Worm (Caenorhabditis elegans): ENCODE data around the gene F56D6.6.

The F56D6.6 gene

ce11 chrIV:3899719-3900554 is 3.1 kb upstream of the F56D6.6 start, which contains the start of gene srz-62:
Gene srz-62, plus strand, starts transcription at chrIV:3900504.
- TF ChIP-seq ceh-6 (GFP tag; optimal IDR thresholded peaks at IDR 0.05) (no peak), C08G9.2 (tag; optimal IDR thresholded peaks at IDR 0.05) (no peak), hlh-6 (tag; optimal IDR thresholded peaks at IDR 0.05) (no peak), pqm-1 (tag; optimal IDR thresholded peaks at IDR 0.05) (peak; percentile 82), dve-1 (tag; optimal IDR thresholded peaks at IDR 0.05) (no peak), madf-2 (tag; optimal IDR thresholded peaks at IDR 0.05) (no peak), pax-1 (tag; optimal IDR thresholded peaks at IDR 0.05) (no peak), zip-5 (tag; optimal IDR thresholded peaks at IDR 0.05) (peak; percentile 20), fkh-10 (GFP tag; optimal IDR thresholded peaks at IDR 0.05) (no peak), hlh-8 (tag; optimal IDR thresholded peaks at IDR 0.05) (no peak), ceh-14 (tag; optimal IDR thresholded peaks at IDR 0.05) (no peak), T23F11.4 (GFP tag; optimal IDR thresholded peaks at IDR 0.05) (no peak), elt-2 (tag; optimal IDR thresholded peaks at IDR 0.05) (peak; percentile 100), sdc-2 (tag; optimal IDR thresholded peaks at IDR 0.05) (no peak)

DNA sequence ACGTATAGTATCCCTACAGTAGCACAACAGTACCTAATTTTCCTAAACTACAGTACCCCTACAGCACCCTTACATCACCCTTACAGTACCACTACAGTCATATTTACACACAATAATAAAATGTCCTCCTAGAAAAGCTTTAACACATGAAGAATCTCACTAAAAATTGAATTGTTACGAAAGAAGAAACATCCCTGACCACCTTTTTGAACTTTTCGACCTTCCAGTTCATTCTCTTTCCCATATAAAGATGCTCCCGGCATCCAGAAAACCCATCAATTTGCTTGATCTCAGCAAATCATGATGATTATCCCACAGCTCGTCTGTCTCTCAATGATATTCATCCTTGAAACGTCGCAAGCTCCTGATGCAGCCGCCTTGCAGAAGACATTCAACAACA is 1.6 kb downstream of the F56D6.6 start, which contains the start of gene F56D6.21:
Gene F56D6.21, plus strand, starts transcription at position 301 of the 400 bp plus-strand sequence.
- TF ChIP-seq ahr-1 (tag; optimal IDR thresholded peaks at IDR 0.05), result no peak
- TF ChIP-seq T23F11.4 (GFP tag; optimal IDR thresholded peaks at IDR 0.05), result no peak
- no peak for TF ChIP-seq ceh-45 (GFP tag; IDR thresholded peaks at IDR 0.05)
- no peak for TF ChIP-seq dmd-4 (tag; optimal IDR thresholded peaks at IDR 0.05; ENCODE audit: borderline replicate concordance)
- TF ChIP-seq ceh-19 (GFP tag; optimal IDR thresholded peaks at IDR 0.05), result no peak
- TF ChIP-seq ceh-9 (tag; optimal IDR thresholded peaks at IDR 0.05), result no peak
- TF ChIP-seq gmeb-2 (tag; optimal IDR thresholded peaks at IDR 0.05), result no peak
- no peak for TF ChIP-seq pha-2 (tag; optimal IDR thresholded peaks at IDR 0.05)
- TF ChIP-seq tbx-7 (tag; optimal IDR thresholded peaks at IDR 0.05), result no peak
- no peak for TF ChIP-seq ref-2 (tag; optimal IDR thresholded peaks at IDR 0.05)
- no peak for TF ChIP-seq hlh-6 (tag; optimal IDR thresholded peaks at IDR 0.05)
- no peak for TF ChIP-seq sdc-2 (tag; optimal IDR thresholded peaks at IDR 0.05)
- no peak for TF ChIP-seq sox-4 (tag; optimal IDR thresholded peaks at IDR 0.05)
- TF ChIP-seq ceh-34 (tag; optimal IDR thresholded peaks at IDR 0.05), result no peak
- TF ChIP-seq nhr-232 (tag; optimal IDR thresholded peaks at IDR 0.05), result no peak
- TF ChIP-seq pag-3 (tag; optimal IDR thresholded peaks at IDR 0.05; ENCODE audit: borderline replicate concordance), result no peak

DNA sequence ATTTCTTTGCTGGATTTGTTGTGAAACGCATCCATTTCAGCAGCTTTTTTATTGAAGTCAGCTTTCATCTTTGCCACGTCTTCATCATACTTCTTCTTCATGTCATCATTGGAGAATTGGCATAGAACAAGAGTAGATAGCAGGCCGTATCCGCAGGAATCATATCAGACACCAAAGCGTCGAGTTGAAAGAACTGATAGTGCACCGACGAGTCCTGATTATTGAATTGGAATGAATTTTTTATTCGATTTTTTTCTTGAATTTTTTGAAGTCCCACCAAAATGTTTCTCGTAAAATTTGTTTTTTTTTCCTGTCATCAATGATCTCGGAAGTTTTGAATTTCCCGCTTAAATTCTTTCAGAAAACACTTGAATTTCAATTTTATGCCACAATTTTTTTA is 3.3 kb downstream of the F56D6.6 start, which contains the start of gene F56D6.11:
Gene F56D6.11, minus strand, starts transcription at position 101 of the 400 bp plus-strand sequence.
- TF ChIP-seq eyg-1 (tag; optimal IDR thresholded peaks at IDR 0.05), result no peak
- TF ChIP-seq mec-3 (tag; optimal IDR thresholded peaks at IDR 0.05; ENCODE audit: borderline replicate concordance), result no peak
- TF ChIP-seq pag-3 (tag; optimal IDR thresholded peaks at IDR 0.05; ENCODE audit: borderline replicate concordance), result no peak
- TF ChIP-seq fax-1 (tag; optimal IDR thresholded peaks at IDR 0.05), result no peak
- no peak for TF ChIP-seq dve-1 (tag; optimal IDR thresholded peaks at IDR 0.05)
- no peak for TF ChIP-seq ceh-22 (tag; optimal IDR thresholded peaks at IDR 0.05)
- TF ChIP-seq pat-9 (tag; optimal IDR thresholded peaks at IDR 0.05), result no peak
- TF ChIP-seq zip-5 (tag; optimal IDR thresholded peaks at IDR 0.05), result no peak
- TF ChIP-seq ceh-14 (tag; optimal IDR thresholded peaks at IDR 0.05), result no peak
- no peak for TF ChIP-seq T23F11.4 (GFP tag; optimal IDR thresholded peaks at IDR 0.05)
- no peak for TF ChIP-seq odd-2 (tag; optimal IDR thresholded peaks at IDR 0.05)
- TF ChIP-seq C38D4.7 (GFP tag; optimal IDR thresholded peaks at IDR 0.05), result no peak
- TF ChIP-seq dmd-4 (tag; optimal IDR thresholded peaks at IDR 0.05; ENCODE audit: borderline replicate concordance), result no peak
- no peak for TF ChIP-seq ceh-2 (tag; optimal IDR thresholded peaks at IDR 0.05)
- no peak for TF ChIP-seq unc-55 (GFP tag; optimal IDR thresholded peaks at IDR 0.05)
- TF ChIP-seq hlh-13 (GFP tag; optimal IDR thresholded peaks at IDR 0.05), result no peak
- TF ChIP-seq madf-2 (tag; optimal IDR thresholded peaks at IDR 0.05), result no peak
- no peak for TF ChIP-seq ceh-9 (tag; optimal IDR thresholded peaks at IDR 0.05)
